Fruit fly (Drosophila melanogaster): ENCODE measurements around the gene Pcif1.
A peak's percentile ranks its signal among the peaks of the same experiment; 100 is the strongest.

- TF ChIP-seq kay (GFP tag; ENCODE audit: borderline replicate concordance) (peak; percentile 65), cic (GFP tag; optimal IDR thresholded peaks at IDR 0.05) (no peak), Hr96 (GFP tag; optimal IDR thresholded peaks at IDR 0.05) (no peak)
Measured at dm6 chr3L:20736266-20736665, 49.7 kb downstream of the Pcif1 start.

All from whole organism, adult.